Fruit fly (Drosophila melanogaster): ENCODE results near the gene CG43707.

DNA sequence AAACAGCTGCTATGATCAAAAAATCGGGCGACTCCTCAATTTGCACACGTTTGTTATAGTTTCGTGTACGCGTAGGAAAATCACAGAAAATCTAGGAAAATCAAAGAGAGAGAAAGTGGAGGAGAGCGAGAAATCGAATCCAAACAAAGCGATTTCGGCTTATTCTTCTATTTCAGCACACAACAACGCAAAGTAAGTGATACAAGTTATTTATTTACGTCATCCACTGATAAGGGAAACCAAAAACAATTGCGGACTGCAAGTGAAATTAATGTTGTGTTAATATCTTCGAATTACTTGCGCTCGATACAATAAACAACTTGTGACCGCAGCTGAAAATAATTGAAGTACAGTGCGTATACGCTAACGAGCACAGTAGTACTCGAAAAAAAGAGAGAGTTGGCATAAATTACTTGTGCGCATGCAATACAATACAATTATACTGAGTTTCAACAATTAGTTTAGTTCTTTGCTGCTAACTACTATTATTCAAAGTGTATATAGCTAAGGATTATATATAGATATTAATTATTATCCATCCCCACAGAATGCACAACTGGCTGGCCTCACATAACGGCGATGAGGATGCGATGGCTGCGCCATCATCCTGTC, 43.4 kb upstream of the CG43707 start:
- no peak for TF ChIP-seq CG8478 (optimal IDR thresholded peaks at IDR 0.05)
- no peak for TF ChIP-seq CTCF (optimal IDR thresholded peaks at IDR 0.05)
